Fruit fly (Drosophila melanogaster) whole organism, embryonic: ENCODE data around the gene CG31675.

ENCODE experiments used
- ATbp ChIP-seq: fragments of 200-800 bp; sonication (Bioruptor generic); optimal IDR thresholded peaks from 2 replicates; lab custom pipeline; 2017; ENCODE audit warnings: missing biosample characterization, mild to moderate bottlenecking, missing genetic modification characterization, missing genetic modification reagents
- Antp ChIP-seq: fragments of 200-800 bp; sonication (Bioruptor generic); optimal IDR thresholded peaks from 3 replicates; lab custom pipeline; 2016; ENCODE audit warnings: missing biosample characterization, missing genetic modification characterization
- Atf-2 ChIP-seq: fragments of 200-800 bp; sonication (Bioruptor generic); optimal IDR thresholded peaks from 2 replicates; lab custom pipeline; 2016; ENCODE audit warnings: missing biosample characterization, missing genetic modification characterization
- CG10267 ChIP-seq: fragments of 200-800 bp; sonication (Bioruptor generic); optimal IDR thresholded peaks from 2 replicates; lab custom pipeline; 2018; ENCODE audit warnings: missing biosample characterization, mild to moderate bottlenecking, missing genetic modification characterization, moderate library complexity
- CG10321 ChIP-seq: fragments of 200-800 bp; sonication (Bioruptor generic); IDR thresholded peaks from 2 replicates; pipeline ENCODE4 v1.3.6; 2022; ENCODE audit warnings: missing biosample characterization, missing genetic modification characterization
- CG11723 ChIP-seq: fragments of 200-800 bp; sonication (Bioruptor generic); optimal IDR thresholded peaks from 2 replicates; lab custom pipeline; 2017; ENCODE audit warnings: missing biosample characterization, mild to moderate bottlenecking, missing genetic modification characterization
- CG12104 ChIP-seq: fragments of 200-800 bp; sonication (Bioruptor generic); optimal IDR thresholded peaks from 3 replicates; lab custom pipeline; 2016; ENCODE audit warnings: missing biosample characterization, missing genetic modification characterization
- CG12155 ChIP-seq: fragments of 200-800 bp; sonication (Bioruptor generic); optimal IDR thresholded peaks from 3 replicates; lab custom pipeline; 2016; ENCODE audit warnings: missing biosample characterization, missing genetic modification characterization
- CG13775 ChIP-seq: fragments of 200-800 bp; sonication (Bioruptor generic); optimal IDR thresholded peaks from 3 replicates; lab custom pipeline; 2017; ENCODE audit warnings: missing biosample characterization, mild to moderate bottlenecking, missing genetic modification characterization
- CG16813 ChIP-seq: fragments of 200-800 bp; sonication (Bioruptor generic); IDR thresholded peaks from 3 replicates; pipeline ENCODE4 v1.3.6; 2022; ENCODE audit warnings: missing biosample characterization, missing genetic modification characterization; ENCODE audit not compliant: partially characterized antibody
- CG17359 ChIP-seq: fragments of 200-800 bp; sonication (Bioruptor generic); optimal IDR thresholded peaks from 3 replicates; lab custom pipeline; 2018; ENCODE audit warnings: missing biosample characterization, mild to moderate bottlenecking, missing genetic modification characterization, moderate library complexity
- CG17612 ChIP-seq: fragments of 200-800 bp; sonication (Bioruptor generic); IDR thresholded peaks from 2 replicates; pipeline ENCODE4 v1.3.6; 2022; ENCODE audit warnings: missing biosample characterization, missing genetic modification characterization
- CG3065 ChIP-seq: fragments of 200-800 bp; sonication (Bioruptor generic); optimal IDR thresholded peaks from 2 replicates; lab custom pipeline; 2016; ENCODE audit warnings: missing biosample characterization, missing genetic modification characterization
- CG3281 ChIP-seq: fragments of 200-800 bp; sonication (Bioruptor generic); optimal IDR thresholded peaks from 3 replicates; lab custom pipeline; 2017; ENCODE audit warnings: missing biosample characterization, mild to moderate bottlenecking, missing genetic modification characterization
- CG34224 ChIP-seq: fragments of 200-800 bp; sonication (Bioruptor generic); IDR thresholded peaks from 3 replicates; pipeline ENCODE4 v1.3.6; 2022; ENCODE audit warnings: missing biosample characterization, missing genetic modification characterization; ENCODE audit not compliant: partially characterized antibody
- CG34376 ChIP-seq: fragments of 200-800 bp; sonication (Bioruptor generic); optimal IDR thresholded peaks from 2 replicates; lab custom pipeline; 2018; ENCODE audit warnings: missing biosample characterization, mild to moderate bottlenecking, missing genetic modification characterization
- CG3726 ChIP-seq: fragments of 200-800 bp; sonication (Bioruptor generic); IDR thresholded peaks from 3 replicates; pipeline ENCODE4, ENCODE4 v1.3.6; 2022; ENCODE audit warnings: missing biosample characterization, missing genetic modification characterization
- CG4820 ChIP-seq: fragments of 200-800 bp; sonication (Bioruptor generic); optimal IDR thresholded peaks from 3 replicates; lab custom pipeline; 2016; ENCODE audit warnings: missing biosample characterization, missing genetic modification characterization
- CG5953 ChIP-seq: fragments of 200-800 bp; sonication (Bioruptor generic); IDR thresholded peaks from 2 replicates; pipeline ENCODE4 v1.3.6; 2022; ENCODE audit warnings: missing biosample characterization, missing genetic modification characterization
- CG6689 ChIP-seq: fragments of 200-800 bp; sonication (Bioruptor generic); IDR thresholded peaks from 2 replicates; pipeline ENCODE4 v1.3.6; 2022; ENCODE audit warnings: missing biosample characterization, missing genetic modification characterization
- CG7556 ChIP-seq: fragments of 200-800 bp; sonication (Bioruptor generic); optimal IDR thresholded peaks from 2 replicates; lab custom pipeline; 2017; ENCODE audit warnings: missing biosample characterization, mild to moderate bottlenecking, missing genetic modification characterization
- CG8388 ChIP-seq: fragments of 200-800 bp; sonication (Bioruptor generic); optimal IDR thresholded peaks from 2 replicates; lab custom pipeline; 2019; ENCODE audit warnings: missing biosample characterization, mild to moderate bottlenecking, missing genetic modification characterization, moderate library complexity
- CG8944 ChIP-seq: fragments of 200-800 bp; sonication (Bioruptor generic); optimal IDR thresholded peaks from 3 replicates; lab custom pipeline; 2016; ENCODE audit warnings: missing biosample characterization, missing genetic modification characterization
- Fer3 ChIP-seq: fragments of 200-800 bp; sonication (Bioruptor generic); optimal IDR thresholded peaks from 2 replicates; lab custom pipeline; 2018; ENCODE audit warnings: missing biosample characterization, mild to moderate bottlenecking, missing genetic modification characterization, moderate library complexity
- HLH3B ChIP-seq: fragments of 200-800 bp; sonication (Bioruptor generic); IDR thresholded peaks from 2 replicates; pipeline ENCODE4 v1.3.6; 2022; ENCODE audit warnings: missing biosample characterization, missing genetic modification characterization
- Hr3 ChIP-seq: fragments of 200-800 bp; sonication (Bioruptor generic); optimal IDR thresholded peaks from 3 replicates; lab custom pipeline; 2016; ENCODE audit warnings: missing biosample characterization, missing genetic modification characterization
- Hr39 ChIP-seq: fragments of >200 bp; optimal IDR thresholded peaks from 2 replicates; lab custom pipeline; 2017
- Hsf ChIP-seq: fragments of 200-800 bp; sonication (Bioruptor generic); optimal IDR thresholded peaks from 3 replicates; lab custom pipeline; 2016; ENCODE audit warnings: missing biosample characterization, missing genetic modification characterization
- MBD-R2 ChIP-seq: fragments of 200-800 bp; sonication (Bioruptor generic); IDR thresholded peaks from 2 replicates; pipeline ENCODE4 v1.3.6; 2022; ENCODE audit warnings: missing biosample characterization, missing genetic modification characterization
- Opbp ChIP-seq: fragments of 200-800 bp; sonication (Bioruptor generic); IDR thresholded peaks from 3 replicates; pipeline ENCODE4 v1.3.6; 2022; ENCODE audit warnings: missing biosample characterization, missing genetic modification characterization; ENCODE audit not compliant: partially characterized antibody
- Ptx1 ChIP-seq: fragments of 200-800 bp; sonication (Bioruptor generic); IDR thresholded peaks from 2 replicates; pipeline ENCODE4 v1.3.6; 2022; ENCODE audit warnings: missing biosample characterization, missing genetic modification characterization
- Trl ChIP-seq, 3 experiments: fragments of >200 bp in 2 of 3; fragments of 200-800 bp in 1 of 3; sonication (Bioruptor generic) in 1 of 3; optimal IDR thresholded peaks; 2 replicates in 1 of 3; 3 replicates in 2 of 3; lab custom pipeline; 2016 to 2017; ENCODE audit warnings: missing biosample characterization in 1 of 3, missing genetic modification characterization in 1 of 3
- Xbp1 ChIP-seq: fragments of 200-800 bp; sonication (Bioruptor generic); optimal IDR thresholded peaks from 3 replicates; lab custom pipeline; 2016; ENCODE audit warnings: missing biosample characterization, mild to moderate bottlenecking, missing genetic modification characterization
- ase ChIP-seq: fragments of 200-800 bp; sonication (Bioruptor generic); IDR thresholded peaks from 3 replicates; pipeline ENCODE4 v1.3.6; 2022; ENCODE audit warnings: missing biosample characterization, missing genetic modification characterization
- caup ChIP-seq: fragments of 200-800 bp; sonication (Bioruptor generic); optimal IDR thresholded peaks from 3 replicates; lab custom pipeline; 2017; ENCODE audit warnings: missing biosample characterization, mild to moderate bottlenecking, missing genetic modification characterization, moderate library complexity; ENCODE audit not compliant: severe bottlenecking
- chn ChIP-seq: fragments of 200-800 bp; sonication (Bioruptor generic); optimal IDR thresholded peaks from 2 replicates; lab custom pipeline; 2016; ENCODE audit warnings: missing biosample characterization, missing genetic modification characterization
- croc ChIP-seq: fragments of 200-800 bp; sonication (Bioruptor generic); conservative IDR thresholded peaks from 3 replicates; pipeline ENCODE4 v1.3.6; 2022; ENCODE audit warnings: missing biosample characterization, missing genetic modification characterization
- cwo ChIP-seq: fragments of 200-800 bp; sonication (Bioruptor generic); optimal IDR thresholded peaks from 3 replicates; lab custom pipeline; 2017; ENCODE audit warnings: missing biosample characterization, missing genetic modification characterization, mild to moderate bottlenecking, moderate library complexity, missing genetic modification reagents
- dysf ChIP-seq: fragments of 200-800 bp; sonication (Bioruptor generic); IDR thresholded peaks from 3 replicates; pipeline ENCODE4 v1.3.6; 2022; ENCODE audit warnings: missing biosample characterization, missing genetic modification characterization
- gcm2 ChIP-seq: fragments of 200-800 bp; sonication (Bioruptor generic); optimal IDR thresholded peaks from 2 replicates; lab custom pipeline; 2016; ENCODE audit warnings: missing biosample characterization, missing genetic modification characterization
- gt ChIP-seq: fragments of 200-800 bp; sonication (Bioruptor generic); IDR thresholded peaks from 2 replicates; pipeline ENCODE4 v1.3.6; 2022; ENCODE audit warnings: missing biosample characterization, missing genetic modification characterization
- hkb ChIP-seq, 2 experiments: fragments of 200-800 bp in 1 of 2; fragments of >200 bp in 1 of 2; sonication (Bioruptor generic) in 1 of 2; IDR thresholded peaks in 1 of 2; optimal IDR thresholded peaks in 1 of 2; 2 replicates each; pipeline versions ENCODE4 v1.3.6 to Lab custom; 2017 to 2022; ENCODE audit warnings: missing biosample characterization in 1 of 2, missing genetic modification characterization in 1 of 2
- seq ChIP-seq: fragments of 200-800 bp; sonication (Bioruptor generic); IDR thresholded peaks from 2 replicates; pipeline ENCODE4 v1.3.6; 2022; ENCODE audit warnings: missing biosample characterization, missing genetic modification characterization
- sisA ChIP-seq: fragments of 200-800 bp; sonication (Bioruptor generic); IDR thresholded peaks from 2 replicates; pipeline ENCODE4 v1.3.6; 2022; ENCODE audit warnings: missing biosample characterization, missing genetic modification characterization
- slbo ChIP-seq: fragments of 200-800 bp; sonication (Bioruptor generic); IDR thresholded peaks from 2 replicates; pipeline ENCODE4 v1.3.6; 2022; ENCODE audit warnings: missing biosample characterization, missing genetic modification characterization
- tgo ChIP-seq: fragments of 200-800 bp; sonication (Bioruptor generic); IDR thresholded peaks from 3 replicates; pipeline ENCODE4 v1.3.6; 2022; ENCODE audit warnings: missing biosample characterization, missing genetic modification characterization
- zf30C ChIP-seq: fragments of 200-800 bp; sonication (Bioruptor generic); optimal IDR thresholded peaks from 3 replicates; lab custom pipeline; 2018; ENCODE audit warnings: missing biosample characterization, mild to moderate bottlenecking, missing genetic modification characterization

Gene CG31675

dm6 chr2L:20915224-20915623, 47.7 kb downstream of the CG31675 start (continued):
- no peak for TF ChIP-seq hkb (optimal IDR thresholded peaks at IDR 0.05; lab: Kevin White, UChicago)
- peak; percentile 51; the same call in 1 of the 2 replicates for TF ChIP-seq hkb (GFP tag; IDR thresholded peaks at IDR 0.05; lab: Robert Waterston, UW)
- peak; percentile 25 for TF ChIP-seq CG17359 (tag; lab: Kevin White, UChicago)
- TF ChIP-seq sisA (GFP tag; lab: Robert Waterston, UW) = peak; percentile 29; the same call in 1 of the 2 replicates
- TF ChIP-seq gt (GFP tag; lab: Robert Waterston, UW) = no peak
- TF ChIP-seq Hr39 (lab: Kevin White, UChicago) = no peak
- no peak for TF ChIP-seq chn
- no peak for TF ChIP-seq CG3065 (GFP tag; lab: Kevin White, UChicago)
- TF ChIP-seq CG10267 (tag; lab: Kevin White, UChicago) = peak; percentile 22
- peak; percentile 7 for TF ChIP-seq Fer3 (tag; lab: Kevin White, UChicago)
- no peak for TF ChIP-seq CG11723
- no peak for TF ChIP-seq zf30C (GFP tag; lab: Kevin White, UChicago)
- TF ChIP-seq CG4820 (GFP tag; lab: Kevin White, UChicago) = peak; percentile 8
- peak; percentile 32 for TF ChIP-seq CG12104 (GFP tag; lab: Kevin White, UChicago)
- TF ChIP-seq CG34224 (GFP tag; lab: Robert Waterston, UW) = no peak
- peak; percentile 58; the same call in 2 of the 3 replicates for TF ChIP-seq tgo
- TF ChIP-seq Xbp1 = peak; percentile 53
- TF ChIP-seq croc = no peak
- TF ChIP-seq Antp (GFP tag; lab: Kevin White, UChicago) = no peak
- TF ChIP-seq Hsf (GFP tag; lab: Kevin White, UChicago) = peak; percentile 8
- no peak for TF ChIP-seq CG8944 (GFP tag; lab: Kevin White, UChicago)
- peak; percentile 62 for TF ChIP-seq seq (GFP tag; lab: Robert Waterston, UW)
- peak; percentile 12 for TF ChIP-seq caup (GFP tag; lab: Kevin White, UChicago)
- peak; percentile 68 for TF ChIP-seq Ptx1 (GFP tag; lab: Robert Waterston, UW)
- TF ChIP-seq CG12155 = peak; percentile 30
- no peak for TF ChIP-seq CG16813 (GFP tag; lab: Robert Waterston, UW)
- no peak for TF ChIP-seq CG5953
- no peak; the same call in 1 of the 2 replicates for TF ChIP-seq CG10321
- no peak for TF ChIP-seq CG17612 (GFP tag; lab: Robert Waterston, UW)
- TF ChIP-seq CG3726 (GFP tag; lab: Robert Waterston, UW) = 0 out of 3 replicates have a peak, but pooled peaks have one; percentile 26
- peak; percentile 8 for TF ChIP-seq ATbp (GFP tag; lab: Kevin White, UChicago)
- TF ChIP-seq CG8388 = peak; percentile 46
- peak; percentile 59; the same call in 2 of the 3 replicates for TF ChIP-seq dysf (GFP tag; lab: Robert Waterston, UW)
- TF ChIP-seq Opbp (GFP tag; lab: Robert Waterston, UW) = no peak
- TF ChIP-seq Hr3 (GFP tag; lab: Kevin White, UChicago) = peak; percentile 19
- TF ChIP-seq CG13775 (GFP tag; lab: Kevin White, UChicago) = peak; percentile 26
- peak; percentile 55 for TF ChIP-seq HLH3B (GFP tag; lab: Robert Waterston, UW)
- TF ChIP-seq slbo (GFP tag; lab: Robert Waterston, UW) = peak; percentile 31; the same call in 1 of the 2 replicates
- peak; percentile 16; the same call in 1 of the 2 replicates for TF ChIP-seq MBD-R2 (GFP tag; lab: Robert Waterston, UW)
- TF ChIP-seq CG7556 (GFP tag; lab: Kevin White, UChicago) = peak; percentile 35
- TF ChIP-seq gcm2 (GFP tag; lab: Kevin White, UChicago) = peak; percentile 11
- peak; percentile 52; the same call in 1 of the 2 replicates for TF ChIP-seq CG6689
- TF ChIP-seq CG34376 (GFP tag; lab: Kevin White, UChicago) = no peak
- TF ChIP-seq ase (GFP tag; lab: Robert Waterston, UW) = peak; percentile 44; the same call in 1 of the 3 replicates
- peak; percentile 36 for TF ChIP-seq cwo (GFP tag; lab: Kevin White, UChicago)
- TF ChIP-seq Atf-2 (GFP tag; lab: Kevin White, UChicago) = no peak
- TF ChIP-seq Trl (optimal IDR thresholded peaks at IDR 0.05; lab: Kevin White, UChicago) = no peak
- TF ChIP-seq Trl (GFP tag; optimal IDR thresholded peaks at IDR 0.05; lab: Kevin White, UChicago) = no peak
- no peak for TF ChIP-seq CG3281
- TF ChIP-seq, all 482 proteins: peak for 107
